Worm (Caenorhabditis elegans): Measurements from ENCODE around the gene wht-4.

- no peak for TF ChIP-seq nhr-12 (tag; optimal IDR thresholded peaks at IDR 0.05)
- no peak for TF ChIP-seq unc-39 (tag; optimal IDR thresholded peaks at IDR 0.05)
- no peak for TF ChIP-seq nhr-11 (tag; optimal IDR thresholded peaks at IDR 0.05)
- no peak for TF ChIP-seq nfya-1 (tag; optimal IDR thresholded peaks at IDR 0.05; ENCODE audit: insufficient read depth)
- TF ChIP-seq aly-2 (tag; optimal IDR thresholded peaks at IDR 0.05), result no peak
- TF ChIP-seq nhr-23 (tag; optimal IDR thresholded peaks at IDR 0.05), result no peak
Observed at ce11 chrII:3244758-3245157, 34.0 kb upstream of the wht-4 start.
